Fruit fly (Drosophila melanogaster) whole organism, embryonic: Measurements from ENCODE around the gene Mst85C.
A peak's percentile ranks its signal among the peaks of the same experiment; 100 is the strongest.

Experiments used
- Asciz ChIP-seq: fragments of 200-800 bp; sonication (Bioruptor generic); optimal IDR thresholded peaks from 2 replicates; lab custom pipeline; 2017; ENCODE audit warnings: missing biosample characterization, mild to moderate bottlenecking, missing genetic modification characterization, missing genetic modification reagents
- CG10147 ChIP-seq: fragments of 200-800 bp; sonication (Bioruptor generic); optimal IDR thresholded peaks from 2 replicates; lab custom pipeline; 2019; ENCODE audit warnings: missing biosample characterization, mild to moderate bottlenecking, missing genetic modification characterization, moderate library complexity
- CG10274 ChIP-seq: fragments of 200-800 bp; sonication (Bioruptor generic); optimal IDR thresholded peaks from 3 replicates; lab custom pipeline; 2017; ENCODE audit warnings: missing biosample characterization, mild to moderate bottlenecking, missing genetic modification characterization
- CG10654 ChIP-seq: fragments of 200-800 bp; sonication (Bioruptor generic); optimal IDR thresholded peaks from 2 replicates; lab custom pipeline; 2016; ENCODE audit warnings: missing biosample characterization, missing genetic modification characterization
- CG10959 ChIP-seq: fragments of 200-800 bp; sonication (Bioruptor generic); IDR thresholded peaks from 2 replicates; pipeline ENCODE4 v1.3.6; 2022; ENCODE audit warnings: missing biosample characterization, missing genetic modification characterization
- CG1233 ChIP-seq: fragments of 200-800 bp; sonication (Bioruptor generic); optimal IDR thresholded peaks from 4 replicates; lab custom pipeline; 2018; ENCODE audit warnings: missing biosample characterization, mild to moderate bottlenecking, missing genetic modification characterization
- CG12744 ChIP-seq: fragments of 200-800 bp; sonication (Bioruptor generic); optimal IDR thresholded peaks from 2 replicates; lab custom pipeline; 2016; ENCODE audit warnings: missing biosample characterization, missing genetic modification characterization
- CG14014 ChIP-seq: fragments of 200-800 bp; sonication (Bioruptor generic); IDR thresholded peaks from 2 replicates; pipeline ENCODE4 v1.3.6; 2022; ENCODE audit warnings: missing biosample characterization, missing genetic modification characterization
- CG14441 ChIP-seq: fragments of 200-800 bp; sonication (Bioruptor generic); IDR thresholded peaks from 2 replicates; pipeline ENCODE4 v1.3.6; 2022; ENCODE audit warnings: missing biosample characterization, missing genetic modification characterization
- CG17361 ChIP-seq: fragments of 200-800 bp; sonication (Bioruptor generic); IDR thresholded peaks from 3 replicates; pipeline ENCODE4 v1.3.6; 2022; ENCODE audit warnings: missing biosample characterization, missing genetic modification characterization
- CG31441 ChIP-seq: fragments of 200-800 bp; sonication (Bioruptor generic); IDR thresholded peaks from 2 replicates; pipeline ENCODE4 v1.3.6; 2022; ENCODE audit warnings: missing biosample characterization, missing genetic modification characterization
- CG3163 ChIP-seq: fragments of 200-800 bp; sonication (Bioruptor generic); optimal IDR thresholded peaks from 3 replicates; lab custom pipeline; 2016; ENCODE audit warnings: missing biosample characterization, missing genetic modification characterization
- CG32532 ChIP-seq: fragments of 200-800 bp; sonication (Bioruptor generic); IDR thresholded peaks from 2 replicates; pipeline ENCODE4 v1.3.6; 2022; ENCODE audit warnings: missing biosample characterization, missing genetic modification characterization
- CG4730 ChIP-seq: fragments of 200-800 bp; sonication (Bioruptor generic); IDR thresholded peaks from 2 replicates; pipeline ENCODE4 v1.3.6; 2022; ENCODE audit warnings: missing biosample characterization, missing genetic modification characterization
- CG4820 ChIP-seq: fragments of 200-800 bp; sonication (Bioruptor generic); optimal IDR thresholded peaks from 3 replicates; lab custom pipeline; 2016; ENCODE audit warnings: missing biosample characterization, missing genetic modification characterization
- CG6765 ChIP-seq: fragments of 200-800 bp; sonication (Bioruptor generic); optimal IDR thresholded peaks from 3 replicates; lab custom pipeline; 2017; ENCODE audit warnings: missing biosample characterization, mild to moderate bottlenecking, missing genetic modification characterization
- CG9609 ChIP-seq: fragments of 200-800 bp; sonication (Bioruptor generic); optimal IDR thresholded peaks from 3 replicates; lab custom pipeline; 2016; ENCODE audit warnings: missing biosample characterization, missing genetic modification characterization
- CoRest ChIP-seq: fragments of 200-800 bp; sonication (Bioruptor generic); optimal IDR thresholded peaks from 3 replicates; lab custom pipeline; 2018; ENCODE audit warnings: missing biosample characterization, mild to moderate bottlenecking, missing genetic modification characterization, moderate library complexity
- Doc2 ChIP-seq: fragments of 200-800 bp; sonication (Bioruptor generic); IDR thresholded peaks from 2 replicates; pipeline ENCODE4 v1.3.6; 2022; ENCODE audit warnings: missing biosample characterization, missing genetic modification characterization
- Fer3 ChIP-seq: fragments of 200-800 bp; sonication (Bioruptor generic); optimal IDR thresholded peaks from 2 replicates; lab custom pipeline; 2018; ENCODE audit warnings: missing biosample characterization, mild to moderate bottlenecking, missing genetic modification characterization, moderate library complexity
- Hr78 ChIP-seq, 2 experiments: fragments of 200-800 bp in 1 of 2; fragments of >200 bp in 1 of 2; sonication (Bioruptor generic) in 1 of 2; optimal IDR thresholded peaks; 2 replicates each; lab custom pipeline; 2017 to 2019; ENCODE audit warnings: missing biosample characterization in 2 of 2, missing genetic modification characterization in 2 of 2, mild to moderate bottlenecking in 1 of 2, moderate library complexity in 1 of 2
- Myb ChIP-seq: fragments of 200-800 bp; sonication (Bioruptor generic); optimal IDR thresholded peaks from 2 replicates; lab custom pipeline; 2016; ENCODE audit warnings: missing biosample characterization, missing genetic modification characterization
- Neu2 ChIP-seq: fragments of 200-800 bp; sonication (Bioruptor generic); optimal IDR thresholded peaks from 3 replicates; lab custom pipeline; 2016; ENCODE audit warnings: missing biosample characterization, missing genetic modification characterization, borderline replicate concordance
- Oli ChIP-seq: fragments of 200-800 bp; sonication (Bioruptor generic); optimal IDR thresholded peaks from 2 replicates; lab custom pipeline; 2018; ENCODE audit warnings: missing biosample characterization, mild to moderate bottlenecking, missing genetic modification characterization, moderate library complexity
- Stat92E ChIP-seq, 3 experiments: fragments of >200 bp in 2 of 3; fragments of 200-800 bp in 1 of 3; sonication (Bioruptor generic) in 1 of 3; optimal IDR thresholded peaks; 2 replicates each; lab custom pipeline; 2017 to 2019; ENCODE audit warnings: missing biosample characterization in 3 of 3, missing genetic modification characterization in 3 of 3, mild to moderate bottlenecking in 1 of 3, moderate library complexity in 1 of 3
- ac ChIP-seq: fragments of 200-800 bp; sonication (Bioruptor generic); optimal IDR thresholded peaks from 3 replicates; lab custom pipeline; 2017; ENCODE audit warnings: missing biosample characterization, mild to moderate bottlenecking, missing genetic modification characterization
- caup ChIP-seq: fragments of 200-800 bp; sonication (Bioruptor generic); optimal IDR thresholded peaks from 3 replicates; lab custom pipeline; 2017; ENCODE audit warnings: missing biosample characterization, mild to moderate bottlenecking, missing genetic modification characterization, moderate library complexity; ENCODE audit not compliant: severe bottlenecking
- danr ChIP-seq: fragments of 200-800 bp; sonication (Bioruptor generic); IDR thresholded peaks from 2 replicates; pipeline ENCODE4 v1.3.6; 2022; ENCODE audit warnings: missing biosample characterization, missing genetic modification characterization
- dimm ChIP-seq: fragments of 200-800 bp; sonication (Bioruptor generic); IDR thresholded peaks from 2 replicates; pipeline ENCODE4 v1.3.6; 2022; ENCODE audit warnings: missing biosample characterization, missing genetic modification characterization
- esg ChIP-seq: fragments of 200-800 bp; sonication (Bioruptor generic); conservative IDR thresholded peaks from 2 replicates; pipeline ENCODE4 v1.3.6; 2022; ENCODE audit warnings: missing biosample characterization, missing genetic modification characterization
- exex ChIP-seq: fragments of 200-800 bp; sonication (Bioruptor generic); optimal IDR thresholded peaks from 4 replicates; lab custom pipeline; 2018; ENCODE audit warnings: missing biosample characterization, mild to moderate bottlenecking, missing genetic modification characterization, moderate library complexity
- fu2 ChIP-seq: fragments of 200-800 bp; sonication (Bioruptor generic); optimal IDR thresholded peaks from 2 replicates; lab custom pipeline; 2016; ENCODE audit warnings: missing biosample characterization, missing genetic modification characterization
- gfzf ChIP-seq: fragments of 200-800 bp; sonication (Bioruptor generic); optimal IDR thresholded peaks from 2 replicates; lab custom pipeline; 2016; ENCODE audit warnings: missing biosample characterization, mild to moderate bottlenecking, missing genetic modification characterization, moderate library complexity
- grau ChIP-seq: fragments of 200-800 bp; optimal IDR thresholded peaks from 3 replicates; lab custom pipeline; 2019; ENCODE audit warnings: missing biosample characterization, mild to moderate bottlenecking, missing genetic modification characterization, moderate library complexity
- h ChIP-seq: fragments of >200 bp; optimal IDR thresholded peaks from 2 replicates; lab custom pipeline; 2017
- ham ChIP-seq: fragments of 200-800 bp; sonication (Bioruptor generic); IDR thresholded peaks from 2 replicates; pipeline ENCODE4 v1.3.6; 2022; ENCODE audit warnings: missing biosample characterization, missing genetic modification characterization
- hth ChIP-seq: fragments of >200 bp; optimal IDR thresholded peaks from 2 replicates; lab custom pipeline; 2017; ENCODE audit warnings: inconsistent platforms
- inv ChIP-seq: fragments of 200-800 bp; sonication (Bioruptor generic); IDR thresholded peaks from 2 replicates; pipeline ENCODE4 v1.3.6; 2022; ENCODE audit warnings: missing biosample characterization, missing genetic modification characterization; ENCODE audit not compliant: partially characterized antibody
- jigr1 ChIP-seq: fragments of 200-800 bp; sonication (Bioruptor generic); IDR thresholded peaks from 3 replicates; pipeline ENCODE4 v1.3.6; 2022; ENCODE audit warnings: missing biosample characterization, missing genetic modification characterization
- lab ChIP-seq: fragments of 200-800 bp; sonication (Bioruptor generic); optimal IDR thresholded peaks from 3 replicates; lab custom pipeline; 2017; ENCODE audit warnings: missing biosample characterization, missing genetic modification characterization, mild to moderate bottlenecking, moderate library complexity, missing genetic modification reagents
- lov ChIP-seq, 2 experiments: fragments of 200-800 bp in 1 of 2; fragments of >200 bp in 1 of 2; sonication (Bioruptor generic) in 1 of 2; IDR thresholded peaks in 1 of 2; optimal IDR thresholded peaks in 1 of 2; 2 replicates in 1 of 2; 3 replicates in 1 of 2; pipeline versions ENCODE4 v1.3.6 to Lab custom; 2017 to 2022; ENCODE audit warnings: missing biosample characterization in 1 of 2, missing genetic modification characterization in 1 of 2
- maf-S ChIP-seq: fragments of 200-800 bp; sonication (Bioruptor generic); optimal IDR thresholded peaks from 2 replicates; lab custom pipeline; 2016; ENCODE audit warnings: missing biosample characterization, missing genetic modification characterization
- mirr ChIP-seq: fragments of 200-800 bp; sonication (Bioruptor generic); optimal IDR thresholded peaks from 3 replicates; lab custom pipeline; 2018; ENCODE audit warnings: missing biosample characterization, mild to moderate bottlenecking, missing genetic modification characterization
- odd ChIP-seq: fragments of 200-800 bp; sonication (Bioruptor generic); optimal IDR thresholded peaks from 2 replicates; lab custom pipeline; 2017; ENCODE audit warnings: missing biosample characterization, mild to moderate bottlenecking, missing genetic modification characterization
- pfk ChIP-seq: fragments of 200-800 bp; sonication (Bioruptor generic); optimal IDR thresholded peaks from 2 replicates; lab custom pipeline; 2018; ENCODE audit warnings: missing biosample characterization, mild to moderate bottlenecking, missing genetic modification characterization, moderate library complexity
- pnt ChIP-seq: fragments of 200-800 bp; sonication (Bioruptor generic); optimal IDR thresholded peaks from 3 replicates; lab custom pipeline; 2016; ENCODE audit warnings: missing biosample characterization, missing genetic modification characterization
- sens-2 ChIP-seq: fragments of 200-800 bp; sonication (Bioruptor generic); IDR thresholded peaks from 2 replicates; pipeline ENCODE4 v1.3.6; 2022; ENCODE audit warnings: missing biosample characterization, missing genetic modification characterization
- shn ChIP-seq: fragments of 200-800 bp; sonication (Bioruptor generic); optimal IDR thresholded peaks from 3 replicates; lab custom pipeline; 2016; ENCODE audit warnings: missing biosample characterization, missing genetic modification characterization
- sima ChIP-seq: fragments of 200-800 bp; sonication (Bioruptor generic); optimal IDR thresholded peaks from 2 replicates; lab custom pipeline; 2016; ENCODE audit warnings: missing biosample characterization, missing genetic modification characterization
- sr ChIP-seq: fragments of 200-800 bp; sonication (Bioruptor generic); IDR thresholded peaks from 3 replicates; pipeline ENCODE4 v1.3.6; 2022; ENCODE audit warnings: missing biosample characterization, missing genetic modification characterization
- tin ChIP-seq: fragments of 200-800 bp; sonication (Bioruptor generic); optimal IDR thresholded peaks from 3 replicates; lab custom pipeline; 2016; ENCODE audit warnings: missing biosample characterization, missing genetic modification characterization
- twi ChIP-seq: fragments of 200-800 bp; optimal IDR thresholded peaks from 2 replicates; lab custom pipeline; 2019; ENCODE audit warnings: missing biosample characterization, mild to moderate bottlenecking, missing genetic modification characterization, moderate library complexity

Mst85C gene

dm6 chr3R:9039448-9039847 is 9.0 kb upstream of the Mst85C start, which contains the start of gene neur (continued):
- TF ChIP-seq twi (tag; lab: Kevin White, UChicago) (peak; percentile 28), sima (GFP tag; lab: Kevin White, UChicago) (no peak), CG31441 (GFP tag; lab: Robert Waterston, UW) (peak; percentile 90), gfzf (GFP tag; lab: Kevin White, UChicago) (peak; percentile 91), CG17361 (GFP tag; lab: Robert Waterston, UW) (peak; percentile 60; the same call in 2 of the 3 replicates), sr (GFP tag; lab: Robert Waterston, UW) (no peak), CG4820 (GFP tag; lab: Kevin White, UChicago) (peak; percentile 17), inv (peak; percentile 65), jigr1 (GFP tag; lab: Robert Waterston, UW) (no peak), Doc2 (GFP tag; lab: Robert Waterston, UW) (no peak), CG32532 (GFP tag; lab: Robert Waterston, UW) (no peak), Oli (tag; lab: Kevin White, UChicago) (no peak), grau (tag; lab: Kevin White, UChicago) (peak; percentile 34), CG4730 (no peak), CG9609 (no peak), Hr78 (GFP tag; optimal IDR thresholded peaks at IDR 0.05; lab: Kevin White, UChicago) (no peak), mirr (GFP tag; lab: Kevin White, UChicago) (no peak), Asciz (no peak), CoRest (tag; lab: Kevin White, UChicago) (peak; percentile 75), CG3163 (GFP tag; lab: Kevin White, UChicago) (peak; percentile 18), Myb (GFP tag; lab: Kevin White, UChicago) (peak; percentile 6), CG1233 (GFP tag; lab: Kevin White, UChicago) (no peak), sens-2 (GFP tag; lab: Robert Waterston, UW) (no peak), lab (GFP tag; lab: Kevin White, UChicago) (peak; percentile 18), dimm (GFP tag; lab: Robert Waterston, UW) (no peak), CG10147 (peak; percentile 57), lov (optimal IDR thresholded peaks at IDR 0.05; lab: Kevin White, UChicago) (no peak), lov (GFP tag; IDR thresholded peaks at IDR 0.05; lab: Robert Waterston, UW) (no peak), CG10959 (GFP tag; lab: Robert Waterston, UW) (no peak), caup (GFP tag; lab: Kevin White, UChicago) (no peak), pfk (GFP tag; lab: Kevin White, UChicago) (no peak), CG10654 (no peak), tin (GFP tag; lab: Kevin White, UChicago) (no peak), h (lab: Kevin White, UChicago) (no peak), CG14014 (GFP tag; lab: Robert Waterston, UW) (no peak), maf-S (GFP tag; lab: Kevin White, UChicago) (no peak), Stat92E (GFP tag; optimal IDR thresholded peaks at IDR 0.05; lab: Kevin White, UChicago) (no peak), fu2 (GFP tag; lab: Kevin White, UChicago) (no peak), CG12744 (GFP tag; lab: Kevin White, UChicago) (no peak), danr (GFP tag; lab: Robert Waterston, UW) (no peak), esg (no peak), shn (no peak), CG10274 (GFP tag; lab: Kevin White, UChicago) (no peak), exex (tag; lab: Kevin White, UChicago) (no peak), Fer3 (no peak), pnt (GFP tag; lab: Kevin White, UChicago) (no peak), CG6765 (GFP tag; lab: Kevin White, UChicago) (no peak), CG14441 (GFP tag; lab: Robert Waterston, UW) (no peak), ham (GFP tag; lab: Robert Waterston, UW) (no peak), Neu2 (GFP tag; lab: Kevin White, UChicago) (no peak), hth (lab: Kevin White, UChicago) (no peak), ac (GFP tag; lab: Kevin White, UChicago) (no peak), odd (GFP tag; lab: Kevin White, UChicago) (no peak)
